Worm (Caenorhabditis elegans): Measurements from ENCODE around the gene R10F2.4.

Gene R10F2.4

ce11 chrIII:2875946-2876345 lies 47.0 kb downstream of the R10F2.4 start (continued):
- TF ChIP-seq ZK185.1 (tag; optimal IDR thresholded peaks at IDR 0.05; ENCODE audit: poor library complexity, severe bottlenecking) (no peak), Y79H2A.3 (GFP tag; conservative IDR thresholded peaks at IDR 0.05) (no peak), egl-44 (GFP tag; IDR thresholded peaks at IDR 0.05) (no peak), bed-1 (GFP tag; IDR thresholded peaks at IDR 0.05) (no peak), madf-10 (tag; optimal IDR thresholded peaks at IDR 0.05) (peak; percentile 46), nhr-90 (tag; optimal IDR thresholded peaks at IDR 0.05) (peak; percentile 15), F55B11.4 (tag; optimal IDR thresholded peaks at IDR 0.05; ENCODE audit: borderline replicate concordance, insufficient read depth) (no peak), mcd-1 (GFP tag; IDR thresholded peaks at IDR 0.05) (peak; percentile 31), lin-35 (GFP tag; optimal IDR thresholded peaks at IDR 0.05) (no peak), ceh-79 (tag; optimal IDR thresholded peaks at IDR 0.05) (no peak), tbp1 (GFP tag; optimal IDR thresholded peaks at IDR 0.05) (peak; percentile 46), xnd-1 (tag; optimal IDR thresholded peaks at IDR 0.05) (no peak), snpc-1.1 (tag; optimal IDR thresholded peaks at IDR 0.05; ENCODE audit: insufficient read depth) (no peak), efl-1 (GFP tag; optimal IDR thresholded peaks at IDR 0.05) (no peak)

ce11 chrIII:2874144-2874868 lies 48.6 kb downstream of the R10F2.4 start, which contains the start of gene klf-1:
Gene klf-1, plus strand, starts transcription at chrIII:2874818.
- TF ChIP-seq pha-4 (tag; optimal IDR thresholded peaks at IDR 0.05) (no peak), ama-1 (optimal IDR thresholded peaks at IDR 0.05) (no peak), ama-1 (GFP tag; optimal IDR thresholded peaks at IDR 0.05) (no peak), B0019.2 (GFP tag; conservative IDR thresholded peaks at IDR 0.05) (no peak), Y56A3A.18 (GFP tag; IDR thresholded peaks at IDR 0.05) (no peak), T07F8.4 (tag; optimal IDR thresholded peaks at IDR 0.05) (no peak), ceh-100 (GFP tag; IDR thresholded peaks at IDR 0.05) (no peak), C06A6.2 (GFP tag; conservative IDR thresholded peaks at IDR 0.05) (0 out of 2 replicates have a peak, but pooled peaks have one; percentile 42), let-607 (tag; optimal IDR thresholded peaks at IDR 0.05) (peak in 1 of 2 experiments; percentile 11), hlh-12 (tag; optimal IDR thresholded peaks at IDR 0.05) (no peak), bed-2 (GFP tag; IDR thresholded peaks at IDR 0.05) (no peak), lin-26 (GFP tag; IDR thresholded peaks at IDR 0.05) (no peak), tlf-1 (GFP tag; optimal IDR thresholded peaks at IDR 0.05) (no peak), ceh-27 (GFP tag; optimal IDR thresholded peaks at IDR 0.05) (no peak), ets-4 (GFP tag; optimal IDR thresholded peaks at IDR 0.05) (no peak), mel-28 (tag; optimal IDR thresholded peaks at IDR 0.05; ENCODE audit: borderline replicate concordance) (no peak), attf-6 (GFP tag; IDR thresholded peaks at IDR 0.05) (no peak), Y79H2A.3 (GFP tag; conservative IDR thresholded peaks at IDR 0.05) (no peak), lsl-1 (GFP tag; optimal IDR thresholded peaks at IDR 0.05) (no peak), lsy-27 (tag; optimal IDR thresholded peaks at IDR 0.05; ENCODE audit: borderline replicate concordance, insufficient read depth) (no peak), madf-10 (tag; optimal IDR thresholded peaks at IDR 0.05) (peak; percentile 16), madf-8 (GFP tag; conservative IDR thresholded peaks at IDR 0.05) (no peak), ztf-6 (GFP tag; IDR thresholded peaks at IDR 0.05) (no peak), rpc-1 (optimal IDR thresholded peaks at IDR 0.05) (no peak), rpc-1 (tag; optimal IDR thresholded peaks at IDR 0.05) (peak; percentile 52), F55B11.4 (tag; optimal IDR thresholded peaks at IDR 0.05; ENCODE audit: borderline replicate concordance, insufficient read depth) (no peak), F49E8.2 (tag; optimal IDR thresholded peaks at IDR 0.05; ENCODE audit: insufficient read depth) (no peak), hsf-1 (GFP tag; IDR thresholded peaks at IDR 0.05) (no peak), chd-7 (tag; optimal IDR thresholded peaks at IDR 0.05) (no peak), tbp1 (GFP tag; optimal IDR thresholded peaks at IDR 0.05) (peak; percentile 9), tbx-9 (tag; optimal IDR thresholded peaks at IDR 0.05; ENCODE audit: borderline replicate concordance) (no peak), nfya-2 (GFP tag; IDR thresholded peaks at IDR 0.05) (no peak), snpc-3.4 (tag; optimal IDR thresholded peaks at IDR 0.05) (no peak), attf-3 (GFP tag; conservative IDR thresholded peaks at IDR 0.05) (no peak), egl-44 (GFP tag; IDR thresholded peaks at IDR 0.05) (no peak), F33H1.4 (GFP tag; IDR thresholded peaks at IDR 0.05) (no peak)
